Worm (Caenorhabditis elegans) whole organism, L4/young adult: ENCODE results near the gene ints-2.
A peak's percentile ranks its signal among the peaks of the same experiment; 100 is the strongest.

Experiments used
- W03F9.2 ChIP-seq: fragments of 150-350 bp; optimal IDR thresholded peaks from 2 replicates; lab custom pipeline; 2014; ENCODE audit warnings: missing biosample characterization, missing genetic modification characterization
- dao-5 ChIP-seq: sonication (generic microtip); optimal IDR thresholded peaks from 2 replicates; lab custom pipeline; 2016; ENCODE audit warnings: missing genotype, missing genetic modification characterization, moderate library complexity, missing compliant biosample characterization
- him-1 ChIP-seq: sonication (generic microtip); optimal IDR thresholded peaks from 2 replicates; lab custom pipeline; 2016; ENCODE audit warnings: missing genotype, missing genetic modification reagents, missing genetic modification characterization, missing compliant biosample characterization

The ints-2 gene

ce11 chrV:14160698-14161097 lies 24.8 kb upstream of the ints-2 start, which contains the start of gene cest-1.2:
Gene cest-1.2, minus strand, starts transcription at chrV:14160862.
- TF ChIP-seq him-1 (tag; lab: Kevin White, UChicago) (no peak), W03F9.2 (tag; lab: Kevin White, UChicago) (no peak), dao-5 (tag; lab: Kevin White, UChicago) (no peak)

ce11 chrV:14162959-14163548 lies 22.4 kb upstream of the ints-2 start, which contains the start of gene srd-26:
Gene srd-26, minus strand, starts transcription at chrV:14163009.
- TF ChIP-seq W03F9.2 (tag; lab: Kevin White, UChicago) (no peak), him-1 (tag; lab: Kevin White, UChicago) (no peak), dao-5 (tag; lab: Kevin White, UChicago) (no peak)

- no peak for TF ChIP-seq him-1 (tag; lab: Kevin White, UChicago)
- no peak for TF ChIP-seq W03F9.2 (tag; lab: Kevin White, UChicago)
- TF ChIP-seq dao-5 (tag; lab: Kevin White, UChicago): no peak
These were observed 19.7 kb upstream of the ints-2 start for ce11 chrV:14165745-14166144.

ce11 chrV:14166630-14167029 lies 18.9 kb upstream of the ints-2 start, which contains the start of gene cest-1.1:
Gene cest-1.1, minus strand, starts transcription at chrV:14166730.
- TF ChIP-seq him-1 (tag; lab: Kevin White, UChicago): no peak
- no peak for TF ChIP-seq dao-5 (tag; lab: Kevin White, UChicago)
- TF ChIP-seq W03F9.2 (tag; lab: Kevin White, UChicago): no peak

ce11 chrV:14167629-14168028 lies 17.9 kb upstream of the ints-2 start, which contains the start of gene ocam-1:
Gene ocam-1, minus strand, starts transcription at chrV:14167729.
- TF ChIP-seq him-1 (tag; lab: Kevin White, UChicago) (no peak), W03F9.2 (tag; lab: Kevin White, UChicago) (no peak), dao-5 (tag; lab: Kevin White, UChicago) (no peak)

ce11 chrV:14171284-14171683 lies 14.2 kb upstream of the ints-2 start, which contains the start of gene cest-2.1:
Gene cest-2.1, minus strand, starts transcription at chrV:14171481.
- TF ChIP-seq W03F9.2 (tag; lab: Kevin White, UChicago) (no peak), him-1 (tag; lab: Kevin White, UChicago) (no peak), dao-5 (tag; lab: Kevin White, UChicago) (no peak)

ce11 chrV:14175216-14175615 lies 10.3 kb upstream of the ints-2 start, which contains the start of gene cest-2.2:
Gene cest-2.2, minus strand, starts transcription at chrV:14175355.
- TF ChIP-seq W03F9.2 (tag; lab: Kevin White, UChicago): no peak
- no peak for TF ChIP-seq him-1 (tag; lab: Kevin White, UChicago)
- TF ChIP-seq dao-5 (tag; lab: Kevin White, UChicago): no peak

- TF ChIP-seq dao-5 (tag; lab: Kevin White, UChicago): no peak
- no peak for TF ChIP-seq him-1 (tag; lab: Kevin White, UChicago)
- no peak for TF ChIP-seq W03F9.2 (tag; lab: Kevin White, UChicago)
These were observed 8.9 kb upstream of the ints-2 start for ce11 chrV:14176572-14176971.

ce11 chrV:14177657-14178129 lies 7.8 kb upstream of the ints-2 start, which contains the start of gene ceh-74:
Gene ceh-74, plus strand, starts transcription at chrV:14178079.
- TF ChIP-seq W03F9.2 (tag; lab: Kevin White, UChicago): no peak
- TF ChIP-seq dao-5 (tag; lab: Kevin White, UChicago): no peak
- TF ChIP-seq him-1 (tag; lab: Kevin White, UChicago): no peak

ce11 chrV:14179947-14180346 lies 5.5 kb upstream of the ints-2 start, which contains the start of gene ZC376.8:
Gene ZC376.8, plus strand, starts transcription at chrV:14180247.
- TF ChIP-seq him-1 (tag; lab: Kevin White, UChicago) (no peak), dao-5 (tag; lab: Kevin White, UChicago) (no peak), W03F9.2 (tag; lab: Kevin White, UChicago) (no peak)

- TF ChIP-seq him-1 (tag; lab: Kevin White, UChicago) (no peak), W03F9.2 (tag; lab: Kevin White, UChicago) (no peak), dao-5 (tag; lab: Kevin White, UChicago) (no peak)
These were observed 2.6 kb upstream of the ints-2 start, which contains the start of gene cest-2.3 for ce11 chrV:14182860-14183259. Gene cest-2.3, minus strand, starts transcription at chrV:14182960.

ce11 chrV:14187104-14187503 lies 1.6 kb downstream of the ints-2 start:
- TF ChIP-seq him-1 (tag; lab: Kevin White, UChicago) (no peak), W03F9.2 (tag; lab: Kevin White, UChicago) (no peak), dao-5 (tag; lab: Kevin White, UChicago) (no peak)

ce11 chrV:14192870-14193269 lies 7.4 kb downstream of the ints-2 start:
- TF ChIP-seq W03F9.2 (tag; lab: Kevin White, UChicago) (peak; percentile 55), him-1 (tag; lab: Kevin White, UChicago) (no peak), dao-5 (tag; lab: Kevin White, UChicago) (no peak)
